Worm (Caenorhabditis elegans) whole organism, late embryonic: ENCODE results near the gene ZC196.9.
A peak's percentile ranks its signal among the peaks of the same experiment; 100 is the strongest.
"Not testable (repeated sequence)": the region's sequence is repeated elsewhere in the genome, so short reads cannot be mapped to it uniquely, and the experiment has no call there.

ENCODE experiments used
- C08G9.2 ChIP-seq: sonication (generic microtip); optimal IDR thresholded peaks from 2 replicates; lab custom pipeline; 2016; ENCODE audit warnings: mild to moderate bottlenecking, missing genetic modification characterization, moderate library complexity, missing compliant biosample characterization
- C38D4.7 ChIP-seq: fragments of 200-800 bp; sonication (Bioruptor generic); optimal IDR thresholded peaks from 2 replicates; lab custom pipeline; 2018; ENCODE audit warnings: mild to moderate bottlenecking, missing genetic modification characterization, moderate library complexity, missing compliant biosample characterization
- K09A11.1 ChIP-seq: sonication (generic microtip); optimal IDR thresholded peaks from 2 replicates; lab custom pipeline; 2017; ENCODE audit warnings: antibody characterized with exemption, mild to moderate bottlenecking, missing genetic modification characterization, missing compliant biosample characterization; ENCODE audit not compliant: insufficient read depth
- T23F11.4 ChIP-seq: fragments of 200-800 bp; sonication (Bioruptor generic); optimal IDR thresholded peaks from 2 replicates; lab custom pipeline; 2018; ENCODE audit warnings: mild to moderate bottlenecking, missing genetic modification characterization, missing compliant biosample characterization
- Y22D7AL.16 ChIP-seq: sonication (generic microtip); optimal IDR thresholded peaks from 2 replicates; lab custom pipeline; 2016; ENCODE audit warnings: missing genetic modification characterization, missing compliant biosample characterization
- ahr-1 ChIP-seq: sonication (generic microtip); optimal IDR thresholded peaks from 2 replicates; lab custom pipeline; 2016; ENCODE audit warnings: missing genetic modification characterization, missing compliant biosample characterization
- ceh-18 ChIP-seq: sonication (generic microtip); optimal IDR thresholded peaks from 2 replicates; lab custom pipeline; 2016; ENCODE audit warnings: missing genetic modification characterization, missing compliant biosample characterization
- ceh-22 ChIP-seq: sonication (generic microtip); optimal IDR thresholded peaks from 2 replicates; lab custom pipeline; 2017; ENCODE audit warnings: missing biosample characterization, missing genetic modification characterization
- ceh-24 ChIP-seq: sonication (generic microtip); optimal IDR thresholded peaks from 2 replicates; lab custom pipeline; 2016; ENCODE audit warnings: mild to moderate bottlenecking, missing genetic modification characterization, missing compliant biosample characterization
- ceh-30 ChIP-seq: fragments of 150-350 bp; optimal IDR thresholded peaks from 2 replicates; lab custom pipeline; 2014; ENCODE audit warnings: missing biosample characterization, missing genetic modification characterization
- ceh-31 ChIP-seq: sonication (generic microtip); optimal IDR thresholded peaks from 2 replicates; lab custom pipeline; 2016; ENCODE audit warnings: missing genetic modification characterization, missing compliant biosample characterization
- ceh-48 ChIP-seq: sonication (generic microtip); optimal IDR thresholded peaks from 2 replicates; lab custom pipeline; 2016; ENCODE audit warnings: missing genetic modification characterization, inconsistent platforms, missing compliant biosample characterization
- ceh-6 ChIP-seq: fragments of 200-800 bp; sonication (Bioruptor generic); optimal IDR thresholded peaks from 2 replicates; lab custom pipeline; 2018; ENCODE audit warnings: mild to moderate bottlenecking, missing genetic modification characterization, missing compliant biosample characterization
- che-1 ChIP-seq: sonication (generic microtip); optimal IDR thresholded peaks from 2 replicates; lab custom pipeline; 2016; ENCODE audit warnings: mild to moderate bottlenecking, missing genetic modification characterization, missing compliant biosample characterization
- elt-2 ChIP-seq: sonication (generic microtip); optimal IDR thresholded peaks from 2 replicates; lab custom pipeline; 2016; ENCODE audit warnings: missing genetic modification reagents, missing genetic modification characterization, missing compliant biosample characterization
- fkh-10 ChIP-seq: fragments of 150-350 bp; optimal IDR thresholded peaks from 2 replicates; lab custom pipeline; 2014; ENCODE audit warnings: missing biosample characterization, missing genetic modification reagents, missing genetic modification characterization
- gmeb-2 ChIP-seq: sonication (generic microtip); optimal IDR thresholded peaks from 2 replicates; lab custom pipeline; 2016; ENCODE audit warnings: missing genetic modification characterization, inconsistent platforms, missing compliant biosample characterization
- hlh-30 ChIP-seq: sonication (generic microtip); optimal IDR thresholded peaks from 2 replicates; lab custom pipeline; 2017; ENCODE audit warnings: antibody characterized with exemption, missing genetic modification characterization, missing compliant biosample characterization; ENCODE audit not compliant: insufficient read depth
- hlh-8 ChIP-seq: sonication (generic microtip); optimal IDR thresholded peaks from 2 replicates; lab custom pipeline; 2016; ENCODE audit warnings: missing genotype, missing genetic modification characterization, missing compliant biosample characterization
- madf-2 ChIP-seq: sonication (generic microtip); optimal IDR thresholded peaks from 2 replicates; lab custom pipeline; 2017; ENCODE audit warnings: missing genetic modification characterization, missing compliant biosample characterization
- mec-3 ChIP-seq: sonication (generic microtip); optimal IDR thresholded peaks from 2 replicates; lab custom pipeline; 2016; ENCODE audit warnings: borderline replicate concordance, missing genetic modification characterization, missing compliant biosample characterization
- nhr-11 ChIP-seq: fragments of 150-350 bp; optimal IDR thresholded peaks from 2 replicates; lab custom pipeline; 2014; ENCODE audit warnings: missing biosample characterization, missing genetic modification characterization
- pag-3 ChIP-seq: sonication (generic microtip); optimal IDR thresholded peaks from 2 replicates; lab custom pipeline; 2016; ENCODE audit warnings: missing compliant biosample characterization, missing genetic modification characterization, borderline replicate concordance
- pax-1 ChIP-seq: fragments of 150-350 bp; optimal IDR thresholded peaks from 2 replicates; lab custom pipeline; 2014; ENCODE audit warnings: missing biosample characterization, missing genetic modification characterization
- pha-2 ChIP-seq: sonication (generic microtip); optimal IDR thresholded peaks from 2 replicates; lab custom pipeline; 2017; ENCODE audit warnings: mild to moderate bottlenecking, missing genetic modification characterization, missing compliant biosample characterization
- pha-4 ChIP-seq: fragments of 150-350 bp; optimal IDR thresholded peaks from 2 replicates; lab custom pipeline; 2018; ENCODE audit warnings: missing biosample characterization, missing genetic modification reagents, missing genetic modification characterization
- pros-1 ChIP-seq: fragments of 150-350 bp; optimal IDR thresholded peaks from 2 replicates; lab custom pipeline; 2014; ENCODE audit warnings: missing biosample characterization, missing genetic modification reagents, missing genetic modification characterization
- ref-2 ChIP-seq: sonication (generic microtip); optimal IDR thresholded peaks from 2 replicates; lab custom pipeline; 2016; ENCODE audit warnings: missing genetic modification characterization, missing compliant biosample characterization
- rnt-1 ChIP-seq: sonication (generic microtip); optimal IDR thresholded peaks from 2 replicates; lab custom pipeline; 2016; ENCODE audit warnings: missing genetic modification characterization, missing compliant biosample characterization
- syd-9 ChIP-seq: sonication (generic microtip); optimal IDR thresholded peaks from 2 replicates; lab custom pipeline; 2016; ENCODE audit warnings: mild to moderate bottlenecking, missing genetic modification characterization, moderate library complexity, missing compliant biosample characterization
- ttx-3 ChIP-seq: sonication (generic microtip); optimal IDR thresholded peaks from 2 replicates; lab custom pipeline; 2016; ENCODE audit warnings: missing genetic modification reagents, missing genetic modification characterization, missing compliant biosample characterization
- unc-42 ChIP-seq: sonication (generic microtip); optimal IDR thresholded peaks from 2 replicates; lab custom pipeline; 2016; ENCODE audit warnings: missing genotype, missing genetic modification characterization, missing compliant biosample characterization

Gene ZC196.9

ce11 chrV:8726228-8726627 lies 749 bp downstream of the ZC196.9 start, which contains the start of gene droe-8:
Gene droe-8 (plus strand): TSS chrV:8726528.
- TF ChIP-seq nhr-11 (tag; lab: Kevin White, UChicago); pha-2; hlh-8: not testable (repeated sequence)

- not testable (repeated sequence) for TF ChIP-seq ttx-3; ref-2; pax-1 (tag; lab: Kevin White, UChicago)
Observed at ce11 chrV:8722160-8722559, 4.8 kb downstream of the ZC196.9 start, which contains the start of gene ZC196.8. Gene ZC196.8 (minus strand): TSS chrV:8722260.

ce11 chrV:8718399-8718798 lies 8.6 kb downstream of the ZC196.9 start:
- TF ChIP-seq hlh-8 (no peak), K09A11.1 (no peak), pha-4 (no peak), ahr-1 (no peak), hlh-30 (tag; lab: Kevin White, UChicago) (no peak), gmeb-2 (tag; lab: Kevin White, UChicago) (no peak), elt-2 (tag; lab: Kevin White, UChicago) (no peak), C08G9.2 (tag; lab: Kevin White, UChicago) (no peak), madf-2 (tag; lab: Kevin White, UChicago) (no peak)
- TF ChIP-seq, all 69 proteins: peak for 0

- no peak for TF ChIP-seq ahr-1
- TF ChIP-seq gmeb-2 (tag; lab: Kevin White, UChicago) = no peak
- TF ChIP-seq ceh-22 (tag; lab: Kevin White, UChicago) = no peak
- no peak for TF ChIP-seq T23F11.4 (GFP tag; lab: Kevin White, UChicago)
- no peak for TF ChIP-seq C08G9.2 (tag; lab: Kevin White, UChicago)
- TF ChIP-seq unc-42 = peak; percentile 91
- TF ChIP-seq pros-1 (tag; lab: Kevin White, UChicago) = no peak
- no peak for TF ChIP-seq nhr-11 (tag; lab: Kevin White, UChicago)
- TF ChIP-seq, all 69 proteins: peak for 1
Observed at ce11 chrV:8716175-8716574, 10.8 kb downstream of the ZC196.9 start, which contains the start of gene glr-5. Gene glr-5 (plus strand): TSS chrV:8716495.

ce11 chrV:8711910-8712309 lies 15.1 kb downstream of the ZC196.9 start, which contains the start of gene ZC178.2:
Gene ZC178.2 (minus strand): TSS chrV:8712010.
- no peak for TF ChIP-seq ceh-30 (tag; lab: Kevin White, UChicago)
- no peak for TF ChIP-seq che-1 (tag; lab: Kevin White, UChicago)
- TF ChIP-seq pag-3 (tag; lab: Kevin White, UChicago) = no peak
- no peak for TF ChIP-seq mec-3
- TF ChIP-seq ceh-24 (tag; lab: Kevin White, UChicago) = no peak
- no peak for TF ChIP-seq ceh-6
- TF ChIP-seq rnt-1 (tag; lab: Kevin White, UChicago) = no peak
- TF ChIP-seq ceh-48 = no peak
- no peak for TF ChIP-seq C38D4.7
- TF ChIP-seq Y22D7AL.16 (tag; lab: Kevin White, UChicago) = no peak
- TF ChIP-seq syd-9 (tag; lab: Kevin White, UChicago) = no peak
- TF ChIP-seq ceh-31 (tag; lab: Kevin White, UChicago) = no peak
- no peak for TF ChIP-seq fkh-10
- no peak for TF ChIP-seq ceh-18 (tag; lab: Kevin White, UChicago)

ce11 chrV:8696218-8696617 lies 30.8 kb downstream of the ZC196.9 start, which contains the start of gene ZC190.10:
Gene ZC190.10 (minus strand): TSS chrV:8696318.
- not testable (repeated sequence) for TF ChIP-seq fkh-10; ceh-31 (tag; lab: Kevin White, UChicago); T23F11.4 (GFP tag; lab: Kevin White, UChicago)
